Worm (Caenorhabditis elegans) whole organism, dauer: ENCODE data around the gene R09A8.2.

Experiments
- unc-62 ChIP-seq: sonication (generic microtip); optimal IDR thresholded peaks from 2 replicates; lab custom pipeline; 2017; ENCODE audit warnings: missing biosample characterization, missing genetic modification reagents, missing genetic modification characterization

R09A8.2 gene

DNA sequence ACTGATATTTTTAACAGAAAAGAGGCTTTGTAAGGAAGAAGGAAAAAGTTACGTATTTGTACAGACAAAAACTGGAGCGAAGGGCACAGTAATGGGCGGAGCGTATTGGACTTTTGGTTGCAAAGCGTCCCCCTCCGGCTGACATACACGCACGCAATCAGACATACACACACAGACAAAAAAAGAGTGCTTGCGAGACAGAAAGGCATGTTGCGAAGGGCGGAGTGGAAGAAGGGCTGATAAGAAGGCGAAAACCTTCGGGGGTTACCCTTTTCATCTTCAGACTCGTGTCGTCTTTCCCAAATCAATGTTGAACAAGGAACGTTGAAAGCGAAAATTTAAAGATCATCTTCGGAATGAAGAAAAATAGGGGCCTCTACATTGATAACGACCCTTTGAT lies 11.3 kb downstream of the R09A8.2 start:
- no peak for TF ChIP-seq unc-62

DNA sequence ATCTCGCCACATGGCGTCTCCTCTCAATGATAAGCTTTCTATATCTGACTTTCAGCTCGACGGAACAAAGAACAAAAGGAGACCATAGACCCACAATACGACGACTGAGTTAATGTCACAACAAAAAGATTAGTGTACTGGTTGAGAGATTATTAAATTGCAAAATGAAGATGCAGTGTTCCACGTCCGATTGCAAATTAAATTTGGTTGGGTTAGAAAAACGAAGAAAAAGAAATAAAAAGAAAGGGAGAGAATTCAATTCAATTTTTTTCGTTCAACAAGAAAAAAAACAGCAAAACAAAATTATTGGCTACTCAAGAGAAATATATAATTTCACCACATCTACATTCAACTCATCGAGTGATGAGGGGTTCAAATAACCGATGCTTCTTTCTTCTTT lies 12.2 kb downstream of the R09A8.2 start:
- no peak for TF ChIP-seq unc-62

DNA sequence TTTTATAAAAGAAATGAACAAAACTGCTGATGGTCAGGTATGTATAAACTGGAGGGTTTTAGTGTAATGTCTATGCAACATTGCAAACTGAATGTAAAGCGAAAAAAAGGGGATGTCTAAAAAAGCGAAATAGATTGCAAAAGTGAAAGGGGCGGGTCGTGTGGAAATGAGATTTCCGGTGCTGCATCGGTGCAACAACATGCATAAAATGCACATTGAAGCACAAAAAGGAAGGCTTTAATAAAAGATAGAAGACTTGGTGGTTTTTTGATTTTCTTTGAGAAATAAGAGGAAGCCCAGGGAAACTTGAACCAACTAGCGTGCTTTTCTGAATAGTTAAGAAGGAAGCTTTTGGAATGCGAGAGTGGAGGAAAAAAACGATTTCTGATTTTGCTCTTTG lies 13.4 kb downstream of the R09A8.2 start:
- no peak for TF ChIP-seq unc-62

DNA sequence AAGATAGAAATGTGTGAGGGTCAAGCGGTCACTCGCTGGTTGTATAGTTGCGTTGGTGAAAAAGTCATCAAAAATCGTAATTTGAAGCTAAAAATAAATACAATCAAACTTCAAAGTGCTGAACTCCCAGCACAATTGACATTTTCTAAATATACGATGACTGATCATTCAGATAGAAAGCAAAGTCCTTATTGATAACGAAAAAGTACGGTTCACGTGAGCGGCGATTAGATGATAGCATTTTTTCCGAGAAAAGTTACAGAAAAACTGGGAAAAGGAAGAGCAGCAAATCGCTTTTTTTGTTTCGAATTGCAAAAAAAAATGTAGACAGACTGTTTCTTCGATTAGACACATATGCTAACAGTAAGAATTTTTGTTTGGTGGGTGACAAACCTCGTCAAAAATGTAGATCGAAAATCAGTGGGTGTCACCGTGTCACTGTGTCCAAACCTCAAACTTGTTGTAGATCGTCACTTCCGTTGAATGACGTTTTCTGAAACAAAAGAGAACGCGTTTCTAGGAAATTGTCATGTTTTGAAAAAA lies 14.7 kb downstream of the R09A8.2 start, which contains the start of gene ivns-1:
Gene ivns-1, minus strand, starts transcription at position 493 of the 543 bp plus-strand sequence.
- TF ChIP-seq unc-62: no peak

DNA sequence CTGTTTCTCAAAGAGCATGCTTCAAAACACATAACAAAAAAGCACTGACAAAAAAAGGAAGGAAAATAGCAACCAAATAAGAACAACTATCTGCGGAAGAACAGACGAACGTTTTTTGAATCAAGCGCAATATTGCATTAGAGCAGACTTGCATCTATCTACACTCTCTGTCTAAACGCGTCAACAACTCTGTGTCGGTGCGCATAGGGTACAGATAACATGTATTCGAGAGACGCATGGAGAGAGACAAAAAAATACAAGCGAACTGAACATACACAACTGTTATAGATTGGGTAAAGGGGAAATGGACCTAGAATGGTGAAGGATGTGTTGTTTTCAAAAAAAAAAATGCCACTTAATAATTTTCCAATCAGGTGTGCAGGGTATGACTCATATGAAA lies 15.7 kb downstream of the R09A8.2 start:
- TF ChIP-seq unc-62: no peak

DNA sequence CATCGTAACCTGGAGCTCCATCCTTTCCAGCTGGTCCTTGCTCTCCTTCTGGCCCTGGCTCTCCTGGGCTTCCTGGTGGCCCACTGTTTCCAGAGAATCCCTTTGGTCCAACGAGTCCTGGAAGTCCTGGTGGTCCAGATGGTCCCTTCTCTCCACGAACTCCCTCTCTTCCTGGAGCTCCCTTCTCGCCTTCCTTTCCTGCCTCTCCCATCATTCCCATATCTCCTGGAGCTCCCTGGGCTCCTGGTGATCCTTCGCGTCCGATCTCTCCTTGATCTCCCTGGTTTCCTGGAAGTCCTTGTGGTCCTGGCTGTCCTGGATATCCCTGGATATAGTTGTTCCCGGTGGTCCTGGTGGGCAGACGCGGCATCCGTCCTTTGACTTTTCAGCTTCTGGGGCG lies 17.0 kb downstream of the R09A8.2 start:
- no peak for TF ChIP-seq unc-62

DNA sequence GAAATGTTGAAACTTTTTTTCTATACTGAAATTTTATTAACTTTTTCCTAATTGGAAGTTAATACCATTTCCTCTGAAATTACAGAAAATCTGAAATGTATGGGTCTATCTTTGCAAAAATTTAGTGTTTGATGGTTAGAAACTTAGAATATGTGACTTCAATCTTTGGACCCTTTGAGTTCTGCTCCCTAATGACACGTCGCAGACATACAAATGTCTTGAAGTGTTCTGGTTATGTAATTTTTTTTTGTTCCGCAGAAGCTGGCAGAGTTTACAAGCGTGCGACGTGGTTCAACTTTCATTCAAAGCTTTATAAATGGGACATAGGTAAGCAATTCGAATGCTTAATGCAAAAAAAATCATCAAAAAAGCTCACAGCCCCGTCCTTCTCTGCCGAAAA lies 18.7 kb downstream of the R09A8.2 start:
- no peak for TF ChIP-seq unc-62

DNA sequence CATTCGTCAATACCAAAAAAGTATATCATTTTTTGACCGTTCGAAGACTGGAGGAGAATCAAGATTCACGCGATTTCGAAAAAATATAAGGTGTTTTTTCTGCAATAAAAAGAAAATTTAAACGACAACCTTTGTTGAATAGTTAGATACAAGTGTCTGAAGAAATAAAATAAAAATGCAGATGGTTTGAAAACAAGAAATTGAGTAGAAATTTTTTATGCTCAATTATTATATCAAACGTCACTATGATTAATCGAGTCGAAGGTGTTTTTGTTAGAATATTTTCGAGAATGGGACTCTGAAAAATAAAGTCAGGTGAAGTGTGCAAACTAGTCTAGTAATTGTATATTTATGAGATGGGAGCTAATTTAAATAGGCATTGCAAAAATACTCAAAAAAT lies 21.2 kb downstream of the R09A8.2 start, which contains the start of gene R09A8.5:
Gene R09A8.5, minus strand, starts transcription at position 101 of the 400 bp plus-strand sequence.
- TF ChIP-seq unc-62: no peak

- TF ChIP-seq unc-62: no peak
Observed at ce11 chrX:12640961-12641360, 21.7 kb downstream of the R09A8.2 start.

DNA sequence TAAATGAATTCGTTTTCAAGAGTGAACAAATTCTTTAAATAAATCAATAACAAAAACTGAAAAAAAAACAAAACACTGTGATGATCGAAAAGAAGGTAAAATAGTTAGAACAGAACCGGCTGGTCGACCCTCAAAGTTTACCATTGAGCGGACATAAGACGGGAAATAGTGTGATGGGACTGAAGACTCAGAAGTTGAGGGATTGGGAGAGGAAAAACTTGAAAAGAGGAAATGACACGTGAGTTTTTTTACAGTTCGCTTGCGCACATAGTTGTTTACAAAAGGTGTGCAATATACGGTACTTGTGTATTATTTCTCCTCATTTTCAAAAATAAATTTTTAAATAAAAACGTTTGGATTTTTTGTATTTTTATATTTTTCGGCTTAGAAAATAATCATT lies 23.7 kb downstream of the R09A8.2 start:
- TF ChIP-seq unc-62: no peak

ce11 chrX:12645846-12646245 lies 26.6 kb downstream of the R09A8.2 start:
- no peak for TF ChIP-seq unc-62

ce11 chrX:12646546-12647167 lies 27.4 kb downstream of the R09A8.2 start, which contains the start of gene zmp-5:
Gene zmp-5 (plus strand): TSS chrX:12647117.
- TF ChIP-seq unc-62: no peak

DNA sequence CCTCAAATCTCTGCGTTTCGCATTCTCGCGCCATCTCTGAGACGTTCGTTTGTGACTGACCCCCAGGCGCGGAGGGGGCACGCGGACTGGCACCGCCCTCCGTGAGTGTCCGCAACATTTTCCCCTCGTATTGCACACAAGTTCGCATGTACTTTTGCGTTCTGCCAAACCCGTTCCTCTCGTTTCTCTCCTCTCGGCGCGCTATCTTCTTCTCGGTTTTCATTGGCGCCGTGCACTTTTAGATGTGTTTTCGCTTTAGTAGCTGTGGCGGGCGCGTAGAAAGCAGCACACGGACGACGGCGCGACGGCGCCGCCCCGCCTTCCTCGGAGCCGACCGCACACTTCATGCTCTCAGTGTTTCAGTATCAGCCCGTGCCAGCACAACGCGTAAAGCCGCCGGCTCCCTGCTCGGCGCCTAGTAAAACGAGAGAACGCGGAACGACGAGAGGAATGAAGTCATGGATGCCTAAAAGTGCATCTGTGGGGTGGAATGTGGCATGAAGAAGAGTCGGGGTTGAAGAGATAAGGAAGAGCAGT lies 36.1 kb downstream of the R09A8.2 start:
- no peak for TF ChIP-seq unc-62

DNA sequence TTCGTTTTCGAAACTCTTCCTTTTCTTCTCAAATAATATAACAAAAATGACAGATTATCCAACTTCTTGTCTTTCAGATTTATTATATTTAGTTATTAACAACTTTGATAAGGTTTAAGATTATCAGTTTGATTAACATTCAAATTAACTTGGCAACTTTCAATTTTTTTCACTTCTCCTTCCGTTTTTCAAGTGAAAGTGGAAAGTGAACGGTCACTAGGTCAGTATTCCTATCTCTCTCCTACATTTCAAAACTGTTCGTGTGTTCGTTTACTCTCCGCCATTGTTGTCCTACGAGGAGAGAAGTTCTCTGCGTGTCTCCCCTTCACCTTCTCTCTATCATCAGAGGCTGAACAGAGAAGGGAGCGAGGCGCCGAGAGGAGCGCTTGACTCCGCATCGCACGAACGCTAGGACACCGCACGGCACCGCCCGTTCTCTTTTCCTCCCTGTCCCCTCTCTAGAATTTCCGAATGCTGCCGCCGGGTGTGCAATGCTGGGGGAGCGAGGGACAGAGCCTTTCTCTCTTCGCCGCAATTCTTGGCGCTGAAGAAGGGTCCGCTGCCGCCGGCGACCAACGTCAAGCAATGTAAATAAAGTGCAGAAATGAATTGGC lies 37.3 kb downstream of the R09A8.2 start:
- no peak for TF ChIP-seq unc-62

ce11 chrX:12659814-12660213 lies 40.5 kb downstream of the R09A8.2 start, which contains the start of gene C02B4.3:
Gene C02B4.3 (minus strand): TSS chrX:12659847.
- no peak for TF ChIP-seq unc-62

DNA sequence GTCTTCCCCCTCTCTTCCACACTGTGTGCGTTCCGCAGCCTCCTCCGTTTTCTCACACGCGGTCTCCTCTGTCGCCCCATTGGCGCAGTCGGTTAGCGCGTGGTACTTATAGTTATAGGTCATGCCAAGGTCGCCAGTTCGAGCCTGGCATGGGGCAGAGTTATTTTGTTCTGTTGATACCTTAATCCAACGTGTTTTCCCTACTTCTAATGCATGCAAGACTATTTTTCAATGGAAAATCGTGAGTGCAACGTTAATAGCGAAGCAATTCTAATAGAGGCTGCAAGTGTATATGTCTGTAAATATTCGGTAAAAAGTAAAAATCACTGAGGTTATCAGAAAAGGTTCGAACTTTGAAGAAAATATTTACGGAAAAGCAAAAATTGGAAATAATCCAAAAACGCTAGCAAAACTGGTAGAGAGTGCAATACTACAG lies 41.8 kb downstream of the R09A8.2 start:
- no peak for TF ChIP-seq unc-62

DNA sequence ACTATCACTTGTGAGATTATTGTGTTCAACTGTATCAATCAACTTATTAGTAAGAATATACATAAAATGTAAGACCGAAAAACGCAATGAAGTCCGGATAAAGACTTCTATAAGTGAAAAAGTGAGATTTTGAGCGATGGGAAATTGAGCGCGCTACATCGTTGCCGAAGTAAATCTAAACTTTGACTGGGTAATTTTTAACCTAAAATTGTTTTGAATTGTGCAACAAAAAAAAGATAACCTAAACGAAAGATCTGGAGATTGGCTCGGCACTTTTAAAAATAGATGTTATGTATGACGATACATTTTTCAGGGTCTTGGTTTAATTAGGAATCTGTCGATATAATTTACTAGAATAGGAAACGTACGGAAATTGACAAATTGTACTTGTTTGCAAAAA lies 43.8 kb downstream of the R09A8.2 start:
- TF ChIP-seq unc-62: no peak

DNA sequence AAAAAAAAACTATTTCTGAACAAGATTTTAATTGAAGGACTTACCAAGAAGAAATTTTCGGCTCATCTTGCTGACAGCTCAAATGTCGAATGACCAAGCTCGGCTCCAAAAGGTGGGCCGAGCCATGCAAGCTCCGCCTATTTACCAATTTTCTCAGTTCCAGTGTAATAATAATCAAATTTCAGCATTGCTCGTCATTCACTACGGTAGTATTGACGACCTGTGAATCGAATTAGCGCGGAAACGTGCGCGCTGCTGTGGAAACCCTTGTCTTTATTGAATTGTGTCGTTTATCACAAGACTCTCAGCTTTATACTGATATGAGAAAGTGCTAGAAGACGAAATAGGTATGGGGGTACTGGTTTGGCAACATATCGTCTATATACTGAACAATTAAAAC lies 44.3 kb downstream of the R09A8.2 start, which contains the start of gene nlp-76:
Gene nlp-76, minus strand, starts transcription at position 367 of the 400 bp plus-strand sequence.
- no peak for TF ChIP-seq unc-62
